Fruit fly (Drosophila melanogaster): Measurements from ENCODE around the gene Cad86C.
A peak's percentile ranks its signal among the peaks of the same experiment; 100 is the strongest.

Gene Cad86C

DNA sequence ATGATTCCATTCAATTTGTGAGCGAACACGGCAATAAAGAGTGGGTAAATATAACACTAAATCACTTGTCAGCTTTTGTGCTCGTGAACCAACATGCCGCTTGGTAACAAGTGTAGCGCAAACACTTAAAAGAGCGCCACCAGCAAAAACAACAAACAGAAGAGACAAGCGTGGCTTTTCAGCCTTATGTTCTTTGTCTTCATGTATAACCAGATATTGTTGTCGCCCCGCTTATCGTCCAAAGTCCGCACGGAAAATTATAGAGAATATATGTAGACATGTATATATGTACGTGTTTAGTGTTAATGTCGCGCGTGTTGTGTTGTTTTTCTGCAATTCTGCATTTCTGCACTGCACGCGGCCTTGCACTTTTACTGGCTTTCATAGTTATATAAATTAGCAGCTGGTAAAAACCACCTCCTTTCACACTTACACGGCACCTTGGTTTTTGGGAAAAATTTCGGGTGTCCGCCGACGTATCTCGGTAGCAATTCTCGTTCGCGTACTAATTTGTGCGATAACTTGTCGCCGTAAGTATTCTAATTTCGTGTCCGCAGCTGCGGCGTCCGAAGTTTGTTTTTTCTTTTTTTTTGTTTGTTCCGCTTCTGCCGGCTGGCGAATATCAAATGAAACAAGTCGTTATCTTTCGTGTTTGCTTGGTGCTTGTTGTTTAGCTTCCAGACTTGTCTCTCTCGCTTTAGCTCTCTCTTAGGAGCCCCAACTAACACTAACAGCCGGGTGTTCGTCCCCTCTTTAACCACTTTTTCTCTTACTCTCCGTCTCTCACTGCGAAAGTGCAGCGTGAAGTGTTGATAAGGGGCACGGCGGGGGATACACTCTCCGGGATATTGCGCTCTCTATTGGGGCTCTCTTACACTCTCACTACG, 62.0 kb downstream of the Cad86C start (continued):
- TF ChIP-seq cwo (GFP tag; optimal IDR thresholded peaks at IDR 0.05) (peak; percentile 53), CG12236 (GFP tag; optimal IDR thresholded peaks at IDR 0.05) (no peak), CG12744 (GFP tag; optimal IDR thresholded peaks at IDR 0.05) (peak; percentile 6), CG7987 (GFP tag; optimal IDR thresholded peaks at IDR 0.05) (peak; percentile 76), Bgb (GFP tag; IDR thresholded peaks at IDR 0.05; ENCODE audit: partially characterized antibody) (0 out of 2 replicates have a peak, but pooled peaks have one; percentile 34), Hr51 (GFP tag; optimal IDR thresholded peaks at IDR 0.05) (peak in 1 of 2 experiments; percentile 9), caup (GFP tag; optimal IDR thresholded peaks at IDR 0.05; ENCODE audit: severe bottlenecking) (peak; percentile 30), Scr (GFP tag; IDR thresholded peaks at IDR 0.05; ENCODE audit: partially characterized antibody) (0 out of 2 replicates have a peak, but pooled peaks have one; percentile 13), CG11504 (tag; optimal IDR thresholded peaks at IDR 0.05) (peak; percentile 28), odd (GFP tag; optimal IDR thresholded peaks at IDR 0.05) (no peak), Side (GFP tag; optimal IDR thresholded peaks at IDR 0.05) (peak; percentile 4), sim (GFP tag; IDR thresholded peaks at IDR 0.05) (0 out of 2 replicates have a peak, but pooled peaks have one; percentile 6), sisA (GFP tag; IDR thresholded peaks at IDR 0.05) (no peak; the same call in 1 of the 2 replicates), zfh2 (GFP tag; optimal IDR thresholded peaks at IDR 0.05) (peak; percentile 46), CG10147 (GFP tag; optimal IDR thresholded peaks at IDR 0.05) (peak; percentile 20), Med (GFP tag) (peak; percentile 90), CG15269 (tag; optimal IDR thresholded peaks at IDR 0.05) (peak; percentile 34), Oli (tag; optimal IDR thresholded peaks at IDR 0.05) (no peak), ranshi (GFP tag; IDR thresholded peaks at IDR 0.05) (no peak; the same call in 1 of the 2 replicates), CG13894 (tag; optimal IDR thresholded peaks at IDR 0.05) (peak; percentile 43), CG7556 (GFP tag; optimal IDR thresholded peaks at IDR 0.05) (peak; percentile 38), MTF-1 (GFP tag; optimal IDR thresholded peaks at IDR 0.05; ENCODE audit: borderline replicate concordance) (peak; percentile 22), exex (tag; optimal IDR thresholded peaks at IDR 0.05) (peak; percentile 58), Nf-YA (GFP tag; IDR thresholded peaks at IDR 0.05) (no peak), mirr (GFP tag; optimal IDR thresholded peaks at IDR 0.05) (peak; percentile 82), CG34224 (GFP tag; IDR thresholded peaks at IDR 0.05; ENCODE audit: partially characterized antibody) (peak; percentile 52), NFAT (GFP tag; IDR thresholded peaks at IDR 0.05) (peak; percentile 78), pzg (GFP tag; optimal IDR thresholded peaks at IDR 0.05) (no peak), Fer2 (tag; optimal IDR thresholded peaks at IDR 0.05) (peak; percentile 34), lbe (GFP tag; optimal IDR thresholded peaks at IDR 0.05) (peak; percentile 57), lmd (GFP tag; IDR thresholded peaks at IDR 0.05) (peak; percentile 47; the same call in 1 of the 2 replicates), CG18262 (tag; optimal IDR thresholded peaks at IDR 0.05) (peak; percentile 15), CG1529 (GFP tag; optimal IDR thresholded peaks at IDR 0.05) (no peak), unc-4 (GFP tag; IDR thresholded peaks at IDR 0.05; ENCODE audit: partially characterized antibody) (peak; percentile 40; the same call in 1 of the 2 replicates), CG12769 (tag; optimal IDR thresholded peaks at IDR 0.05) (peak; percentile 89), CG2875 (GFP tag; optimal IDR thresholded peaks at IDR 0.05) (no peak), CG4424 (GFP tag; optimal IDR thresholded peaks at IDR 0.05) (peak; percentile 16), az2 (GFP tag; optimal IDR thresholded peaks at IDR 0.05) (no peak), CG16779 (GFP tag; IDR thresholded peaks at IDR 0.05) (peak; percentile 28; the same call in 1 of the 2 replicates), Blimp-1 (GFP tag; optimal IDR thresholded peaks at IDR 0.05) (no peak), phol (tag; optimal IDR thresholded peaks at IDR 0.05) (no peak), CG10431 (GFP tag; optimal IDR thresholded peaks at IDR 0.05) (peak; percentile 49), prd (optimal IDR thresholded peaks at IDR 0.05) (no peak), prd (GFP tag; IDR thresholded peaks at IDR 0.05) (peak; percentile 41; the same call in 1 of the 3 replicates), her (GFP tag; optimal IDR thresholded peaks at IDR 0.05) (peak; percentile 4), scrt (GFP tag; optimal IDR thresholded peaks at IDR 0.05) (peak; percentile 16), yki (optimal IDR thresholded peaks at IDR 0.05) (peak; percentile 83)
